Worm (Caenorhabditis elegans) whole organism, L2 larva: ENCODE results near the gene enri-1.

Experiments
- alr-1 ChIP-seq: fragments of 150-350 bp; optimal IDR thresholded peaks from 2 replicates; lab custom pipeline; 2014; ENCODE audit warnings: missing biosample characterization, missing genetic modification characterization
- dmd-4 ChIP-seq: sonication (generic microtip); optimal IDR thresholded peaks from 2 replicates; lab custom pipeline; 2017; ENCODE audit warnings: missing biosample characterization, missing genetic modification characterization
- lin-11 ChIP-seq: fragments of 150-350 bp; sonication (generic microtip); optimal IDR thresholded peaks from 2 replicates; lab custom pipeline; 2014; ENCODE audit warnings: missing biosample characterization, missing genetic modification characterization, inconsistent platforms, mixed read lengths
- lin-39 ChIP-seq: fragments of 150-350 bp; optimal IDR thresholded peaks from 2 replicates; lab custom pipeline; 2014; ENCODE audit warnings: missing biosample characterization, missing genetic modification reagents, missing genetic modification characterization
- lsy-2 ChIP-seq, 2 experiments: fragments of 150-350 bp in 1 of 2; sonication (generic microtip) in 1 of 2; optimal IDR thresholded peaks; 2 replicates each; lab custom pipeline; 2014 to 2017; ENCODE audit warnings: missing biosample characterization in 2 of 2, missing genetic modification characterization in 2 of 2
- nhr-77 ChIP-seq: fragments of 150-350 bp; optimal IDR thresholded peaks from 2 replicates; lab custom pipeline; 2014; ENCODE audit warnings: missing biosample characterization, missing genetic modification characterization
- skn-1 ChIP-seq: sonication (generic microtip); optimal IDR thresholded peaks from 2 replicates; lab custom pipeline; 2017; ENCODE audit warnings: missing biosample characterization, missing genetic modification characterization
- snpc-4 ChIP-seq: fragments of 150-350 bp; optimal IDR thresholded peaks from 2 replicates; lab custom pipeline; 2014; ENCODE audit warnings: missing biosample characterization, missing genetic modification characterization
- unc-62 ChIP-seq: fragments of 150-350 bp; optimal IDR thresholded peaks from 2 replicates; lab custom pipeline; 2014; ENCODE audit warnings: missing biosample characterization, missing genetic modification reagents, missing genetic modification characterization
- ztf-4 ChIP-seq: fragments of 150-350 bp; optimal IDR thresholded peaks from 2 replicates; lab custom pipeline; 2014; ENCODE audit warnings: missing biosample characterization, missing genetic modification characterization

- no peak for TF ChIP-seq unc-62 (GFP tag; lab: Kevin White, UChicago)
- no peak for TF ChIP-seq lsy-2 (tag; optimal IDR thresholded peaks at IDR 0.05; lab: Kevin White, UChicago)
- TF ChIP-seq nhr-77 (tag; lab: Kevin White, UChicago), result no peak
- TF ChIP-seq snpc-4 (tag; lab: Kevin White, UChicago), result no peak
- no peak for TF ChIP-seq skn-1 (tag; lab: Kevin White, UChicago)
- TF ChIP-seq ztf-4 (tag; lab: Kevin White, UChicago), result no peak
- no peak for TF ChIP-seq dmd-4 (tag; lab: Kevin White, UChicago)
- TF ChIP-seq lin-11 (tag; lab: Kevin White, UChicago), result no peak
- TF ChIP-seq lin-39 (tag; lab: Kevin White, UChicago), result no peak
- no peak for TF ChIP-seq alr-1 (tag; lab: Kevin White, UChicago)
Measured at ce11 chrII:2356795-2357194, 15.4 kb upstream of the enri-1 start, which contains the start of gene F43C11.1.
